Worm (Caenorhabditis elegans): ENCODE measurements around the gene K07F5.22.

DNA sequence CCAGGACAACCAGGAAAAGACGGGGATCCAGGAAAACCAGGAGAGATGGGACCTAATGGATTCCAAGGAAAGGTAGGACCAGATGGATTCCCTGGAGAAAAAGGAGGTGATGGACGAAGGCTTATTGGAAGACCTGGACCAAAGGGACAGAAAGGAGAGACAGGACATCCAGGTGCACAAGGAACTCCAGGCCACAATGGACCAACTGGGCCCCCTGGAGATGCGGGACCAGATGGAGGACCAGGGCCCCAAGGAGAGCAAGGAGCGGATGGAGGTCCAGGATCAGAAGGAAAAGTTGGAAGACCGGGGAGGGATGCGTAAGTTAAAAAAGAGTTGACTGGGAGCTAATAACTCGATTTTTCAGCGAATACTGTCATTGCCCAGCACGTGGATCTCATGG lies 42.3 kb upstream of the K07F5.22 start:
- TF ChIP-seq nhr-90 (tag; optimal IDR thresholded peaks at IDR 0.05) (no peak), ets-4 (GFP tag; optimal IDR thresholded peaks at IDR 0.05) (no peak), unc-62 (GFP tag; optimal IDR thresholded peaks at IDR 0.05) (no peak), F39B2.1 (GFP tag; IDR thresholded peaks at IDR 0.05) (no peak), madf-8 (GFP tag; conservative IDR thresholded peaks at IDR 0.05) (0 out of 2 replicates have a peak, but pooled peaks have one; percentile 16), attf-5 (GFP tag; optimal IDR thresholded peaks at IDR 0.05) (no peak), F10E7.11 (tag; optimal IDR thresholded peaks at IDR 0.05) (no peak)
